Worm (Caenorhabditis elegans): ENCODE results near the gene grl-1.

The grl-1 gene

DNA sequence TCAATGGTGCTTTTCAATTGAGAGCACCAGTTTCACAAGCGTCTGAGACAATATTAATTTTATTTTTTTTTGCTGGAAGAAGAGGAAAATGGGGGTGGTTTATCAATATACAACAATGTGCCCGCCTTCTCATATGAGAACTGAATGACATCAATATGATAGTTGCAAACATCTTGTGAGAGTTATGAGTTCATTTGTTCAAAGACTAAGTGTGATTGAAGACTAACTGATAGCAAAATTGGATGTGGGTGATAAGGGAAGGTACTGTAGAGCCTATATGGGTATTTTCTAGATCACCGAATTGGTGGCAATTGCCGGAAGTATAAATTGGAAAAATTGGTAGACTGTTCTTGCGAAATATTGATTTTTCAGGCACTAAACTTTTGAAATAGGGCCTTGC, 21.1 kb downstream of the grl-1 start (continued):
- TF ChIP-seq T20F7.1 (GFP tag; optimal IDR thresholded peaks at IDR 0.05) (no peak), attf-4 (tag; optimal IDR thresholded peaks at IDR 0.05) (no peak), nhr-41 (GFP tag; IDR thresholded peaks at IDR 0.05) (peak; percentile 84; the same call in 1 of the 2 replicates), ZK337.2 (GFP tag; IDR thresholded peaks at IDR 0.05) (no peak), nhr-111 (GFP tag; optimal IDR thresholded peaks at IDR 0.05) (no peak), pha-4 (GFP tag; IDR thresholded peaks at IDR 0.05) (no peak), pha-4 (tag; optimal IDR thresholded peaks at IDR 0.05) (no peak), zfp-2 (tag; optimal IDR thresholded peaks at IDR 0.05) (no peak), ama-1 (optimal IDR thresholded peaks at IDR 0.05) (no peak), daf-16 (GFP tag; optimal IDR thresholded peaks at IDR 0.05) (no peak), daf-16 (tag; optimal IDR thresholded peaks at IDR 0.05) (peak; percentile 44), lim-7 (GFP tag; IDR thresholded peaks at IDR 0.05) (no peak), hlh-30 (tag; optimal IDR thresholded peaks at IDR 0.05; ENCODE audit: insufficient read depth) (peak; percentile 7), egl-43 (GFP tag; IDR thresholded peaks at IDR 0.05) (no peak), daf-12 (tag; optimal IDR thresholded peaks at IDR 0.05) (no peak), jun-1 (tag; optimal IDR thresholded peaks at IDR 0.05) (no peak), F26F4.8 (GFP tag; conservative IDR thresholded peaks at IDR 0.05) (no peak), nhr-76 (tag; optimal IDR thresholded peaks at IDR 0.05) (no peak), R02D3.7 (tag; optimal IDR thresholded peaks at IDR 0.05) (no peak), nhr-28 (tag; optimal IDR thresholded peaks at IDR 0.05) (peak; percentile 85), F49E8.2 (tag; optimal IDR thresholded peaks at IDR 0.05; ENCODE audit: borderline replicate concordance) (no peak), dpl-1 (GFP tag; optimal IDR thresholded peaks at IDR 0.05) (no peak), D1046.2 (GFP tag; IDR thresholded peaks at IDR 0.05) (no peak), nhr-6 (tag; optimal IDR thresholded peaks at IDR 0.05) (no peak), T26A8.4 (GFP tag; IDR thresholded peaks at IDR 0.05) (no peak), snpc-1.2 (GFP tag; IDR thresholded peaks at IDR 0.05) (no peak), nhr-102 (tag; optimal IDR thresholded peaks at IDR 0.05) (no peak), ceh-32 (tag; optimal IDR thresholded peaks at IDR 0.05; ENCODE audit: poor library complexity) (no peak), ceh-82 (tag; optimal IDR thresholded peaks at IDR 0.05) (no peak), lin-15B (tag; optimal IDR thresholded peaks at IDR 0.05) (no peak), nhr-77 (tag; optimal IDR thresholded peaks at IDR 0.05) (peak; percentile 47), lsy-2 (tag; optimal IDR thresholded peaks at IDR 0.05) (peak in 1 of 2 experiments; percentile 9), Y75B8A.6 (GFP tag; IDR thresholded peaks at IDR 0.05) (0 out of 2 replicates have a peak, but pooled peaks have one; percentile 55), lin-38 (GFP tag; IDR thresholded peaks at IDR 0.05) (no peak), ceh-20 (GFP tag; IDR thresholded peaks at IDR 0.05) (no peak), spr-3 (GFP tag; optimal IDR thresholded peaks at IDR 0.05) (no peak), dmd-6 (GFP tag; IDR thresholded peaks at IDR 0.05) (peak; percentile 94), saeg-2 (GFP tag; IDR thresholded peaks at IDR 0.05) (no peak), madf-9 (GFP tag; conservative IDR thresholded peaks at IDR 0.05) (no peak), ZK546.5 (tag; optimal IDR thresholded peaks at IDR 0.05) (no peak), sdz-12 (GFP tag; optimal IDR thresholded peaks at IDR 0.05) (no peak), unc-62 (GFP tag; optimal IDR thresholded peaks at IDR 0.05 in 1 of 2) (peak in 1 of 2 experiments; percentile 87), unc-62 (tag; optimal IDR thresholded peaks at IDR 0.05) (no peak), mdt-29 (GFP tag; IDR thresholded peaks at IDR 0.05) (no peak), mxl-3 (GFP tag; optimal IDR thresholded peaks at IDR 0.05) (no peak), dmd-9 (GFP tag; IDR thresholded peaks at IDR 0.05) (no peak), nhr-48 (tag; optimal IDR thresholded peaks at IDR 0.05) (peak; percentile 66), hlh-11 (tag; optimal IDR thresholded peaks at IDR 0.05) (peak; percentile 71), cey-2 (tag; optimal IDR thresholded peaks at IDR 0.05; ENCODE audit: borderline replicate concordance, insufficient read depth) (no peak), lir-3 (tag; optimal IDR thresholded peaks at IDR 0.05) (no peak), ceh-28 (tag; optimal IDR thresholded peaks at IDR 0.05) (no peak), snpc-4 (tag; optimal IDR thresholded peaks at IDR 0.05) (no peak), nhr-11 (tag; optimal IDR thresholded peaks at IDR 0.05) (no peak)

All from whole organism, L4 larva.